Worm (Caenorhabditis elegans) whole organism, L4 larva: ENCODE measurements around the gene F49C12.6.

Source experiments
- D1046.2 ChIP-seq: fragments of 200-800 bp; sonication (Bioruptor generic); IDR thresholded peaks from 2 replicates; pipeline ENCODE4 v1.3.6; 2022; ENCODE audit warnings: missing genetic modification characterization, missing compliant biosample characterization
- R02D3.7 ChIP-seq: fragments of 150-350 bp; sonication (generic microtip); optimal IDR thresholded peaks from 3 replicates; lab custom pipeline; 2014; ENCODE audit warnings: missing biosample characterization, missing genetic modification characterization
- T20F7.1 ChIP-seq: fragments of 200-800 bp; sonication (Bioruptor generic); optimal IDR thresholded peaks from 2 replicates; lab custom pipeline; 2018; ENCODE audit warnings: mild to moderate bottlenecking, missing genetic modification characterization, missing compliant biosample characterization
- Y105C5A.15 ChIP-seq: fragments of 200-800 bp; sonication (Bioruptor generic); IDR thresholded peaks from 2 replicates; pipeline ENCODE4 v1.3.6; 2022; ENCODE audit warnings: missing genetic modification characterization, missing compliant biosample characterization
- Y48G9A.11 ChIP-seq: fragments of 200-800 bp; sonication (Bioruptor generic); IDR thresholded peaks from 2 replicates; pipeline ENCODE4 v1.3.6; 2022; ENCODE audit warnings: missing genetic modification reagents, missing genetic modification characterization, missing compliant biosample characterization
- Y75B8A.6 ChIP-seq: fragments of 200-800 bp; sonication (Bioruptor generic); IDR thresholded peaks from 2 replicates; pipeline ENCODE4 v1.3.6; 2022; ENCODE audit warnings: missing genetic modification reagents, missing genetic modification characterization, missing compliant biosample characterization
- ama-1 ChIP-seq: fragments of 150-350 bp; optimal IDR thresholded peaks from 2 replicates; lab custom pipeline; 2014; ENCODE audit warnings: inconsistent platforms, mixed read lengths
- arid-1 ChIP-seq: fragments of 200-800 bp; sonication (Bioruptor generic); conservative IDR thresholded peaks from 2 replicates; pipeline ENCODE4 v1.3.6; 2022; ENCODE audit warnings: missing genetic modification reagents, missing genetic modification characterization, missing compliant biosample characterization
- ceh-28 ChIP-seq: fragments of 150-350 bp; optimal IDR thresholded peaks from 2 replicates; lab custom pipeline; 2014; ENCODE audit warnings: missing biosample characterization, missing genetic modification reagents, missing genetic modification characterization
- ceh-32 ChIP-seq: sonication (generic microtip); optimal IDR thresholded peaks from 2 replicates; lab custom pipeline; 2016; ENCODE audit warnings: mild to moderate bottlenecking, missing genetic modification characterization, missing compliant biosample characterization; ENCODE audit not compliant: poor library complexity
- ces-1 ChIP-seq: fragments of 150-350 bp; sonication (generic microtip); optimal IDR thresholded peaks from 4 replicates; lab custom pipeline; 2014; ENCODE audit warnings: missing biosample characterization, missing genetic modification reagents, missing genetic modification characterization
- cey-2 ChIP-seq: sonication (generic microtip); optimal IDR thresholded peaks from 3 replicates; lab custom pipeline; 2017; ENCODE audit warnings: missing genetic modification characterization, mild to moderate bottlenecking, missing compliant biosample characterization, antibody characterized with exemption, borderline replicate concordance; ENCODE audit not compliant: insufficient read depth
- daf-16 ChIP-seq, 3 experiments: sonication (generic microtip); optimal IDR thresholded peaks; 2 replicates each; lab custom pipeline; 2016 to 2017; ENCODE audit warnings: missing genetic modification characterization in 3 of 3, missing genetic modification reagents in 3 of 3, mild to moderate bottlenecking in 2 of 3, missing compliant biosample characterization in 2 of 3, missing biosample characterization in 1 of 3, moderate library complexity in 1 of 3
- daf-19 ChIP-seq: fragments of 200-800 bp; sonication (Bioruptor generic); conservative IDR thresholded peaks from 2 replicates; pipeline ENCODE4 v1.3.6; 2022; ENCODE audit warnings: missing genetic modification characterization, missing compliant biosample characterization
- dmd-8 ChIP-seq: fragments of 200-800 bp; sonication (Bioruptor generic); IDR thresholded peaks from 2 replicates; pipeline ENCODE4 v1.3.6; 2022; ENCODE audit warnings: missing genetic modification characterization, missing compliant biosample characterization
- dpl-1 ChIP-seq: fragments of 150-350 bp; optimal IDR thresholded peaks from 2 replicates; lab custom pipeline; 2014; ENCODE audit warnings: missing biosample characterization, missing genetic modification reagents, missing genetic modification characterization
- egl-27 ChIP-seq: sonication (generic microtip); optimal IDR thresholded peaks from 3 replicates; lab custom pipeline; 2017; ENCODE audit warnings: missing biosample characterization, missing genetic modification reagents, missing genetic modification characterization
- fos-1 ChIP-seq: fragments of 150-350 bp; optimal IDR thresholded peaks from 2 replicates; lab custom pipeline; 2014; ENCODE audit warnings: missing biosample characterization, missing genetic modification characterization
- gei-8 ChIP-seq: fragments of 200-800 bp; sonication (Bioruptor generic); optimal IDR thresholded peaks from 2 replicates; lab custom pipeline; 2018; ENCODE audit warnings: mild to moderate bottlenecking, missing genetic modification characterization, missing compliant biosample characterization
- hlh-11 ChIP-seq: fragments of 200-800 bp; sonication (Bioruptor generic); optimal IDR thresholded peaks from 2 replicates; lab custom pipeline; 2018; ENCODE audit warnings: mild to moderate bottlenecking, missing genetic modification characterization, missing compliant biosample characterization
- lin-15B ChIP-seq: fragments of 150-350 bp; sonication (generic microtip); optimal IDR thresholded peaks from 3 replicates; lab custom pipeline; 2014; ENCODE audit warnings: missing biosample characterization, missing genetic modification characterization
- lin-39 ChIP-seq: fragments of 150-350 bp; optimal IDR thresholded peaks from 2 replicates; lab custom pipeline; 2014; ENCODE audit warnings: missing biosample characterization, missing genetic modification reagents, missing genetic modification characterization
- mdt-29 ChIP-seq: fragments of 200-800 bp; sonication (Bioruptor generic); IDR thresholded peaks from 2 replicates; pipeline ENCODE4 v1.3.6; 2022; ENCODE audit warnings: missing genetic modification reagents, missing genetic modification characterization, missing compliant biosample characterization
- mes-2 ChIP-seq: sonication (generic microtip); optimal IDR thresholded peaks from 2 replicates; lab custom pipeline; 2016; ENCODE audit warnings: missing genotype, mild to moderate bottlenecking, missing genetic modification characterization, missing compliant biosample characterization; ENCODE audit not compliant: poor library complexity, severe bottlenecking
- mxl-3 ChIP-seq: fragments of 200-800 bp; sonication (Bioruptor generic); optimal IDR thresholded peaks from 2 replicates; lab custom pipeline; 2018; ENCODE audit warnings: mild to moderate bottlenecking, missing genetic modification characterization, missing compliant biosample characterization
- nhr-10 ChIP-seq: fragments of 150-350 bp; optimal IDR thresholded peaks from 2 replicates; lab custom pipeline; 2014; ENCODE audit warnings: missing biosample characterization, missing genetic modification characterization
- nhr-111 ChIP-seq: fragments of 200-800 bp; sonication (Bioruptor generic); optimal IDR thresholded peaks from 2 replicates; lab custom pipeline; 2018; ENCODE audit warnings: mild to moderate bottlenecking, missing genetic modification characterization, missing compliant biosample characterization
- nhr-28 ChIP-seq: fragments of 150-350 bp; optimal IDR thresholded peaks from 2 replicates; lab custom pipeline; 2014; ENCODE audit warnings: missing biosample characterization, missing genetic modification characterization
- nhr-48 ChIP-seq: sonication (generic microtip); optimal IDR thresholded peaks from 2 replicates; lab custom pipeline; 2016; ENCODE audit warnings: mild to moderate bottlenecking, missing genetic modification characterization, missing compliant biosample characterization
- nhr-76 ChIP-seq: fragments of 150-350 bp; optimal IDR thresholded peaks from 2 replicates; lab custom pipeline; 2014; ENCODE audit warnings: missing biosample characterization, missing genetic modification characterization
- php-3 ChIP-seq: fragments of 200-800 bp; sonication (Bioruptor generic); IDR thresholded peaks from 2 replicates; pipeline ENCODE4 v1.3.6; 2022; ENCODE audit warnings: missing genetic modification reagents, missing genetic modification characterization, missing compliant biosample characterization
- pqm-1 ChIP-seq: sonication (generic microtip); optimal IDR thresholded peaks from 2 replicates; lab custom pipeline; 2017; ENCODE audit warnings: missing biosample characterization, missing genetic modification characterization
- rbr-2 ChIP-seq: sonication (generic microtip); optimal IDR thresholded peaks from 2 replicates; lab custom pipeline; 2016; ENCODE audit warnings: missing genotype, missing genetic modification characterization, missing compliant biosample characterization
- saeg-2 ChIP-seq: fragments of 200-800 bp; sonication (Bioruptor generic); IDR thresholded peaks from 2 replicates; pipeline ENCODE4 v1.3.6; 2022; ENCODE audit warnings: missing genetic modification reagents, missing genetic modification characterization, missing compliant biosample characterization
- sdz-12 ChIP-seq: fragments of 200-800 bp; sonication (Bioruptor generic); optimal IDR thresholded peaks from 2 replicates; lab custom pipeline; 2018; ENCODE audit warnings: mild to moderate bottlenecking, missing genetic modification characterization, missing compliant biosample characterization
- set-16 ChIP-seq: fragments of 200-800 bp; sonication (Bioruptor generic); IDR thresholded peaks from 2 replicates; pipeline ENCODE4 v1.3.6; 2022; ENCODE audit warnings: missing genetic modification reagents, missing genetic modification characterization, missing compliant biosample characterization
- tag-97 ChIP-seq: fragments of 200-800 bp; sonication (Bioruptor generic); IDR thresholded peaks from 2 replicates; pipeline ENCODE4 v1.3.6; 2022; ENCODE audit warnings: missing genetic modification characterization, missing compliant biosample characterization
- tra-1 ChIP-seq: fragments of 200-800 bp; sonication (Bioruptor generic); IDR thresholded peaks from 2 replicates; pipeline ENCODE4 v1.3.6; 2022; ENCODE audit warnings: missing genetic modification reagents, missing genetic modification characterization, missing compliant biosample characterization
- unc-39 ChIP-seq: sonication (generic microtip); optimal IDR thresholded peaks from 2 replicates; lab custom pipeline; 2017; ENCODE audit warnings: missing biosample characterization, missing genetic modification characterization
- unc-62 ChIP-seq, 3 experiments: fragments of 150-350 bp in 1 of 3; sonication (generic microtip); optimal IDR thresholded peaks in 2 of 3; peaks in 1 of 3; 1 replicate in 1 of 3; 2 replicates in 2 of 3; lab custom pipeline; 2014 to 2017; ENCODE audit warnings: missing biosample characterization in 3 of 3, missing genetic modification characterization in 3 of 3, missing genetic modification reagents in 3 of 3, missing genotype in 1 of 3
- vab-7 ChIP-seq: fragments of 200-800 bp; sonication (Bioruptor generic); IDR thresholded peaks from 2 replicates; pipeline ENCODE4 v1.3.6; 2022; ENCODE audit warnings: missing genetic modification reagents, missing genetic modification characterization, missing compliant biosample characterization
- zfp-3 ChIP-seq: fragments of 200-800 bp; sonication (Bioruptor generic); conservative IDR thresholded peaks from 2 replicates; pipeline ENCODE4 v1.3.6; 2022; ENCODE audit warnings: missing genetic modification reagents, missing genetic modification characterization, missing compliant biosample characterization

F49C12.6 gene

DNA sequence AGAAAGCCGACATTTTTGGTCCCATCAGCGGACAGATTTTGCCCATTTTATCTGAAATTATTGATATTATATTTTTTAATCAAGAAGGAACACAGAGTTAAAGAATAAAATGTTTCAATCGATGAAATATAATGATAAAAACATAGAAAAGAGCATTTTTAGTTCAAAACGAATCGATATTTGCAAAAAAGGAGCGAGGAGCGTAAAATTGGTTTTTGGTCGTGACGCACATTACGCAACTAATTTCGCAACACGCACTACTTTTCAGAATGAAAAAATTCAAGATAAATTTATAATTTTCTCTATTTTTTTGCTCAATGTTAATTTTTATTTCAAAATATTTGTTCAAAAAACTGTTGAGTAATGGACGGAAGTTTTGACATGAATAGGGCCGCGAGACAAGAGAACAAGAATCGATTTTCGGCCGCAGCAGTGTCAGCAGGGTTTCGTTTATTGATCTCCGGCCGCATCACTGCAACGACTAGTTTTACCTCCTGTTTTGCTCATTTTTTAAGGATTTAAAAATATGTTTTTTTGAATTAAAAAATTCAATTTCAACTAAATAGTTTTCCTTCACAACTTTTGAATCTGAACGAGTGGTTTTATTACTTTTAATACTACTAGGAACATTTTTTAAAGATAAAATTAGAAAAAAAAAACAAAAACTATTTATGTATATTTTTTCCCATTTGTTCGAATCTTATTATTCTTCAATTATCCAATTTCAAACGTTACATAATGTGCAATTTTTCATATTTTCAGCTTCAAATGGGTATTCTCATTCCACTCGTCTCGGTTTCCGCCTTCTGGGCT is 12.4 kb upstream of the F49C12.6 start, which contains the start of the genes F49C12.12 and vha-17 (continued):
- TF ChIP-seq zfp-3 (GFP tag; lab: Robert Waterston, UW) (no peak), hlh-11 (tag; lab: Kevin White, UChicago) (peak; percentile 79), gei-8 (GFP tag; lab: Kevin White, UChicago) (no peak), nhr-28 (tag; lab: Kevin White, UChicago) (peak; percentile 19), Y75B8A.6 (GFP tag; lab: Robert Waterston, UW) (no peak), daf-19 (GFP tag; lab: Robert Waterston, UW) (no peak), pqm-1 (tag; lab: Kevin White, UChicago) (peak; percentile 33), lin-15B (tag; lab: Kevin White, UChicago) (no peak), Y48G9A.11 (no peak), R02D3.7 (tag; lab: Kevin White, UChicago) (no peak)

DNA sequence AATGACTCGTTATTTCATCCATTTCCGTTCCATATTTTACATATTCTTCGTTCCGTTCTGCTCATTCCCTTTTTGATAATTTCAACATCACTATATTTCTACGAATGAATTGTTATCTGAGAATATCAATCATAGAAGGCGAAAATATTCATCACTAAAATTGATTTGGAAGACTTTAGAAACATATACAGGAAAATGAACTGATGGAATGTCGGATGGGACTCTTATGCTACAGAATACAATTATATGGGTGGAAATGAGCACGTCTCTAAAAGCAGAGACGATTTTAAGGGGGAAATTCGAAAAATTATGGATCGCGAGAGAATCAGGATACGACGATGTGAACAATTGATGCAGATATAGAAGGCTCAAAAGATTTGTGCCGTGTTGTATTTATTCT is 11.1 kb upstream of the F49C12.6 start:
- TF ChIP-seq php-3 (GFP tag; lab: Robert Waterston, UW) = no peak
- TF ChIP-seq Y75B8A.6 (GFP tag; lab: Robert Waterston, UW) = no peak
- no peak for TF ChIP-seq ceh-32
- TF ChIP-seq sdz-12 (GFP tag; lab: Kevin White, UChicago) = no peak
- no peak for TF ChIP-seq daf-16 (GFP tag; optimal IDR thresholded peaks at IDR 0.05; lab: Kevin White, UChicago)
- peak; percentile 18 for TF ChIP-seq daf-16 (tag; optimal IDR thresholded peaks at IDR 0.05; lab: Kevin White, UChicago)
- TF ChIP-seq D1046.2 = no peak
- 0 out of 2 replicates have a peak, but pooled peaks have one; percentile 40 for TF ChIP-seq Y105C5A.15 (GFP tag; lab: Robert Waterston, UW)
- TF ChIP-seq arid-1 (GFP tag; lab: Robert Waterston, UW) = 0 out of 2 replicates have a peak, but pooled peaks have one; percentile 41
- TF ChIP-seq unc-62 (GFP tag; optimal IDR thresholded peaks at IDR 0.05 in 1 of 2; lab: Kevin White, UChicago) = peak in 1 of 2 experiments; percentile 51
- no peak for TF ChIP-seq unc-62 (tag; optimal IDR thresholded peaks at IDR 0.05; lab: Kevin White, UChicago)
- no peak for TF ChIP-seq saeg-2
- TF ChIP-seq pqm-1 (tag; lab: Kevin White, UChicago) = no peak
- TF ChIP-seq fos-1 (tag; lab: Kevin White, UChicago) = no peak
- TF ChIP-seq T20F7.1 (GFP tag; lab: Kevin White, UChicago) = no peak
- no peak for TF ChIP-seq nhr-28 (tag; lab: Kevin White, UChicago)
- no peak for TF ChIP-seq tag-97
- peak; percentile 30 for TF ChIP-seq gei-8 (GFP tag; lab: Kevin White, UChicago)
- no peak for TF ChIP-seq dpl-1 (GFP tag; lab: Kevin White, UChicago)
- no peak for TF ChIP-seq lin-39
- TF ChIP-seq set-16 (GFP tag; lab: Robert Waterston, UW) = no peak
- TF ChIP-seq mes-2 (tag; lab: Kevin White, UChicago) = no peak
- TF ChIP-seq cey-2 (tag; lab: Kevin White, UChicago) = no peak
- TF ChIP-seq unc-39 (tag; lab: Kevin White, UChicago) = no peak
- TF ChIP-seq ama-1 (lab: Kevin White, UChicago) = peak; percentile 31
- TF ChIP-seq Y48G9A.11 = 0 out of 2 replicates have a peak, but pooled peaks have one; percentile 30
- TF ChIP-seq vab-7 = no peak
- no peak for TF ChIP-seq nhr-10
- TF ChIP-seq dmd-8 = no peak
- no peak for TF ChIP-seq ces-1 (GFP tag; lab: Kevin White, UChicago)
- TF ChIP-seq tra-1 = no peak

DNA sequence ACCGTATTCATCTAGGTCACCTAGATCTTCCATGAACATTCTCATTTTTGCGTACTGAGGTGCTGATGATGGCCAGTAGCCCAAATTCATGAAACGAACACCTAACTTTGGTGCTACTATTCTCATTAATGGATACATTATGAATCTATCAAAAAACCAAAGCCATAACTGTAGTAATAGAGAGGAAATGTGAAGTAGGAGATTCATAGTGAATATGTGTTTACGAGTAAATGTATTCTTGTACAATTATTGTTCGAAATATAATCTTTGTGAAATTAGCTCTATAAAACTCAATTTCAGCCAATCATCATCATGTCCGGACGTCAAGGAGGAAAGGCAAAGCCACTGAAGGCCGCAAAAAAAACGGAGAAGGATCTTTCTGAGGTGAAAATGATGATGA is 10.2 kb upstream of the F49C12.6 start, which contains the start of the genes F49C12.11 and nemt-1:
Gene F49C12.11 (plus strand): TSS at position 301 of the 400 bp plus-strand sequence.
Gene nemt-1 (minus strand): TSS at position 360 of the 400 bp plus-strand sequence.
- no peak for TF ChIP-seq nhr-76 (tag; lab: Kevin White, UChicago)
- no peak for TF ChIP-seq nhr-48 (tag; lab: Kevin White, UChicago)
- TF ChIP-seq pqm-1 (tag; lab: Kevin White, UChicago) = no peak
- TF ChIP-seq saeg-2 = no peak
- TF ChIP-seq nhr-111 (GFP tag; lab: Kevin White, UChicago) = no peak
- TF ChIP-seq mdt-29 (GFP tag; lab: Robert Waterston, UW) = no peak
- TF ChIP-seq rbr-2 (tag; lab: Kevin White, UChicago) = no peak
- TF ChIP-seq ceh-28 (tag; lab: Kevin White, UChicago) = no peak
- no peak for TF ChIP-seq egl-27
- no peak for TF ChIP-seq mxl-3 (GFP tag; lab: Kevin White, UChicago)
- no peak for TF ChIP-seq daf-19 (GFP tag; lab: Robert Waterston, UW)
- no peak for TF ChIP-seq mes-2 (tag; lab: Kevin White, UChicago)
- TF ChIP-seq T20F7.1 (GFP tag; lab: Kevin White, UChicago) = no peak
